Worm (Caenorhabditis elegans) whole organism, mixed stage, embryonic: ENCODE data around the gene Y53F4B.14.
"Not testable (repeated sequence)": the region's sequence is repeated elsewhere in the genome, so short reads cannot be mapped to it uniquely, and the experiment has no call there.

Source experiments
- M03D4.4 ChIP-seq: sonication (generic microtip); optimal IDR thresholded peaks from 2 replicates; lab custom pipeline; 2017; ENCODE audit warnings: mild to moderate bottlenecking, missing genetic modification characterization, missing compliant biosample characterization
- bed-3 ChIP-seq: fragments of 200-800 bp; sonication (Bioruptor generic); optimal IDR thresholded peaks from 3 replicates; lab custom pipeline; 2018; ENCODE audit warnings: mild to moderate bottlenecking, missing genetic modification characterization, moderate library complexity, missing compliant biosample characterization
- ceh-39 ChIP-seq: fragments of 150-350 bp; optimal IDR thresholded peaks from 2 replicates; lab custom pipeline; 2014; ENCODE audit warnings: missing biosample characterization, missing genetic modification characterization
- ceh-43 ChIP-seq: fragments of 200-800 bp; sonication (Bioruptor generic); optimal IDR thresholded peaks from 2 replicates; lab custom pipeline; 2018; ENCODE audit warnings: mild to moderate bottlenecking, missing genetic modification characterization, moderate library complexity, missing compliant biosample characterization
- ceh-83 ChIP-seq: fragments of 200-800 bp; sonication (Bioruptor generic); optimal IDR thresholded peaks from 2 replicates; lab custom pipeline; 2018; ENCODE audit warnings: mild to moderate bottlenecking, missing genetic modification characterization, missing compliant biosample characterization
- ces-1 ChIP-seq: fragments of 150-350 bp; optimal IDR thresholded peaks from 2 replicates; lab custom pipeline; 2014; ENCODE audit warnings: missing biosample characterization, missing genetic modification reagents, missing genetic modification characterization
- cnd-1 ChIP-seq: fragments of 200-800 bp; sonication (Bioruptor generic); optimal IDR thresholded peaks from 2 replicates; lab custom pipeline; 2018; ENCODE audit warnings: mild to moderate bottlenecking, missing genetic modification characterization, missing compliant biosample characterization
- elt-1 ChIP-seq: sonication (generic microtip); optimal IDR thresholded peaks from 2 replicates; lab custom pipeline; 2017; ENCODE audit warnings: missing genetic modification characterization, mild to moderate bottlenecking, missing compliant biosample characterization, antibody characterized with exemption, moderate library complexity, borderline replicate concordance; ENCODE audit not compliant: insufficient read depth
- elt-3 ChIP-seq: fragments of 150-350 bp; optimal IDR thresholded peaks from 2 replicates; lab custom pipeline; 2014; ENCODE audit warnings: missing biosample characterization, missing genetic modification characterization
- ham-2 ChIP-seq: fragments of 200-800 bp; sonication (Bioruptor generic); optimal IDR thresholded peaks from 2 replicates; lab custom pipeline; 2018; ENCODE audit warnings: mild to moderate bottlenecking, missing genetic modification characterization, missing compliant biosample characterization
- hlh-1 ChIP-seq: fragments of 150-350 bp; optimal IDR thresholded peaks from 2 replicates; lab custom pipeline; 2014; ENCODE audit warnings: missing biosample characterization, missing genetic modification reagents, missing genetic modification characterization
- lin-13 ChIP-seq: fragments of 150-350 bp; optimal IDR thresholded peaks from 2 replicates; lab custom pipeline; 2014; ENCODE audit warnings: missing biosample characterization, missing genetic modification characterization
- lsy-2 ChIP-seq: fragments of 150-350 bp; optimal IDR thresholded peaks from 2 replicates; lab custom pipeline; 2014; ENCODE audit warnings: missing biosample characterization, missing genetic modification characterization
- mep-1 ChIP-seq: fragments of 150-350 bp; optimal IDR thresholded peaks from 2 replicates; lab custom pipeline; 2017; ENCODE audit warnings: missing biosample characterization, missing genetic modification reagents, missing genetic modification characterization, inconsistent platforms
- mls-2 ChIP-seq: sonication (generic microtip); optimal IDR thresholded peaks from 2 replicates; lab custom pipeline; 2016; ENCODE audit warnings: mild to moderate bottlenecking, missing genetic modification characterization, moderate library complexity, missing compliant biosample characterization
- nhr-237 ChIP-seq: fragments of 150-350 bp; optimal IDR thresholded peaks from 2 replicates; lab custom pipeline; 2014; ENCODE audit warnings: missing biosample characterization, missing genetic modification characterization
- nhr-28 ChIP-seq: fragments of 150-350 bp; optimal IDR thresholded peaks from 2 replicates; lab custom pipeline; 2014; ENCODE audit warnings: missing biosample characterization, missing genetic modification characterization
- pha-4 ChIP-seq: fragments of 150-350 bp; optimal IDR thresholded peaks from 2 replicates; lab custom pipeline; 2018; ENCODE audit warnings: missing biosample characterization, missing genetic modification reagents, missing genetic modification characterization
- sem-2 ChIP-seq: fragments of 200-800 bp; sonication (Bioruptor generic); optimal IDR thresholded peaks from 2 replicates; lab custom pipeline; 2018; ENCODE audit warnings: mild to moderate bottlenecking, missing genetic modification characterization, missing compliant biosample characterization
- snpc-4 ChIP-seq: fragments of 150-350 bp; optimal IDR thresholded peaks from 2 replicates; lab custom pipeline; 2014; ENCODE audit warnings: missing biosample characterization, missing genetic modification characterization
- sptf-1 ChIP-seq: sonication (generic microtip); optimal IDR thresholded peaks from 2 replicates; lab custom pipeline; 2017; ENCODE audit warnings: mild to moderate bottlenecking, missing genetic modification characterization, moderate library complexity, missing compliant biosample characterization
- unc-62 ChIP-seq: fragments of 150-350 bp; optimal IDR thresholded peaks from 2 replicates; lab custom pipeline; 2014; ENCODE audit warnings: missing biosample characterization, missing genetic modification reagents, missing genetic modification characterization
- zip-8 ChIP-seq: fragments of 150-350 bp; optimal IDR thresholded peaks from 2 replicates; lab custom pipeline; 2014; ENCODE audit warnings: missing biosample characterization, missing genetic modification characterization
- ztf-11 ChIP-seq: fragments of 150-350 bp; optimal IDR thresholded peaks from 2 replicates; lab custom pipeline; 2014; ENCODE audit warnings: missing biosample characterization, missing genetic modification characterization

Gene Y53F4B.14

ce11 chrII:15037782-15038181 is at the start of gene Y53F4B.14:
TSS of gene Y53F4B.14 (plus strand) at chrII:15037991.
- TF ChIP-seq bed-3 (GFP tag; lab: Kevin White, UChicago) (no peak), pha-4 (tag; lab: Kevin White, UChicago) (no peak), sem-2 (GFP tag; lab: Kevin White, UChicago) (no peak), mls-2 (tag; lab: Kevin White, UChicago) (no peak), ceh-43 (GFP tag; lab: Kevin White, UChicago) (no peak), snpc-4 (tag; lab: Kevin White, UChicago) (no peak), ces-1 (no peak), ceh-39 (no peak), lsy-2 (no peak), mep-1 (tag; lab: Kevin White, UChicago) (no peak)
- TF ChIP-seq, all 35 proteins: peak for 0

DNA sequence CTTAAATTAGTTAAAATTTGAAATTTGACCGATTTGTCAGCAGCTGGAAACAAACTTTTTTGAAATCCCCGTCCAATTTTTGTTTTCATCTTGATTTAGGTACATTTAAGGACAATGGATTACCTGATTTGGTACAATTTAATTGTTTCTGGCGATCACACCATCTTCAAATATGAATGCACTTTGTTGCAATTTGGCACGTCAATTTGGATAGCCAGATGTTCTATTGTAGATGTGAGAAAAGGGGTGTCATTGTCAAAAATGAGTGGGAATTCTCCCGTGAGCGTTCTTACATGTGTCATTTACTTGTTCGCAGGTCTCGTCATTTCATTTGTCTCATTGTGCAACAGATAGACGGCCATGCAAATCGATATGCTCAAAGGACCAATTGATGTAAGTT is 49.6 kb upstream of the Y53F4B.14 start, which contains the start of gene Y53F4B.43:
Gene Y53F4B.43 (plus strand): TSS at position 301 of the 400 bp plus-strand sequence.
- TF ChIP-seq nhr-237; ceh-43 (GFP tag; lab: Kevin White, UChicago); elt-3: not testable (repeated sequence)

DNA sequence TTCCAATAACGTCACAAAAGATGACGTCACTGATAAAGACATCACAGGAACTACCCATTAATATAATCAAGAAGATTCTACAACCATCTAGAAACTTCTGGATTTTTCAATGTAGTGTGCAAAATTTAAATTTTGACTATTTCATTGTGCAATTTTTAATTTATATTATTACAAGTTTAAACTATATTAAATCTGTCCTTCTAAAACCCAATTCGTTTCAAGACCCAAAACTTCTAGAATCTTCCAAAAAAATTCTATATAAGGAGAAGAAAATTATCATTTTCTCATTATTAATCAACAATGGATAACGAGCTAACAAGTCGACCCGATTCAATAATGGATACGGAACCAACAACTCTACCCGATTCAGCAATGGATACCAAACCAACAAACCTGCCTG is 45.2 kb upstream of the Y53F4B.14 start, which contains the start of gene Y53F4B.7:
Gene Y53F4B.7 (plus strand): TSS at position 301 of the 400 bp plus-strand sequence.
- TF ChIP-seq ceh-39; snpc-4 (tag; lab: Kevin White, UChicago); elt-3: not testable (repeated sequence)

DNA sequence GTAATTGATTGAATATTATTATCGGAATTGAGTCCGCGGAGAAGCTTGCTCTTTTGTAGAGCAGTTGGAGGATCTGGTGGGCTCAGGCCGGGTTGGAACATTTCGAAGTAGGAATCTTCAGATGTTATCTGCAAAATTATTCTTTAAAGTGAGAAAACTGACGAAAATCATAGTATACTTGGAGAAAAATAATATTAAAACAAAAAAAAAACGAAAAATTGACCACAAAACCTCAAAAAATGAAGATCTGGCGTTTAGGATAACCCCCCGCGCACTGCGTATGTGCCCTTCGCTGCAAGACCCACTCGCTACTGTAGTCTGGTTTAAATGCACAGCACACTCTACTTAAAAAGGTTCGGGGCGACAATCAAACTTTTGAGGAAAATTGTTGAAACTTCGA is 34.4 kb upstream of the Y53F4B.14 start, which contains the start of gene Y53F4B.10:
Gene Y53F4B.10 (minus strand): TSS at position 101 of the 400 bp plus-strand sequence.
- no peak for TF ChIP-seq ces-1
- TF ChIP-seq elt-1, result no peak
- TF ChIP-seq lin-13, result no peak
- no peak for TF ChIP-seq lsy-2
- TF ChIP-seq pha-4 (tag; lab: Kevin White, UChicago), result no peak
- TF ChIP-seq nhr-28 (tag; lab: Kevin White, UChicago), result no peak
- no peak for TF ChIP-seq ceh-39
- no peak for TF ChIP-seq ztf-11 (tag; lab: Kevin White, UChicago)
- TF ChIP-seq elt-3, result no peak
- TF ChIP-seq M03D4.4 (tag; lab: Kevin White, UChicago), result no peak
- TF ChIP-seq sem-2 (GFP tag; lab: Kevin White, UChicago), result no peak
- TF ChIP-seq ceh-83 (GFP tag; lab: Kevin White, UChicago), result no peak
- no peak for TF ChIP-seq zip-8 (tag; lab: Kevin White, UChicago)
- no peak for TF ChIP-seq unc-62 (GFP tag; lab: Kevin White, UChicago)
- no peak for TF ChIP-seq cnd-1 (tag; lab: Kevin White, UChicago)

DNA sequence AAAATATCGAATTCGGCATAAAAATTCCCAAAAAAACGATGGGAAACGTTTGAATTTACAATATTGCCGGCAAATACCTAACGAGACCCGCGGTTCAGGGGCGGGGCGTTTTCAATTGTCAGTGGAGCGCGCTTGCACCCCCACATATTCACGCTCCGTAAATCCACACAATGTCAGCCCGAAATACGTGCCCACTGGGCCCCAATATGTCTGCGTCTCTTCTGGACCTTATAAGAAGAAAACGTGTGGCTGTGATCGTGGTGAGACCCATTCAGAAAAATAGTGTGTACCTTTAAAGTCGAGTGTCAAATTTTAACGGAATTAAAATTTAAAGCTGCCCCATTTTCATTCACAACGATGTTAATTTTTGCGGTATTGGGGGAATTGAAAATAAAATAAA is 33.3 kb upstream of the Y53F4B.14 start:
- TF ChIP-seq lin-13 (peak; percentile 42), hlh-1 (tag; lab: Kevin White, UChicago) (no peak), ceh-43 (GFP tag; lab: Kevin White, UChicago) (no peak), mep-1 (tag; lab: Kevin White, UChicago) (peak; percentile 10)

ce11 chrII:15005118-15005517 is 32.7 kb upstream of the Y53F4B.14 start:
- TF ChIP-seq sptf-1 (tag; lab: Kevin White, UChicago) (no peak), nhr-28 (tag; lab: Kevin White, UChicago) (no peak), nhr-237 (no peak), elt-1 (no peak), lin-13 (no peak), mls-2 (tag; lab: Kevin White, UChicago) (no peak)

DNA sequence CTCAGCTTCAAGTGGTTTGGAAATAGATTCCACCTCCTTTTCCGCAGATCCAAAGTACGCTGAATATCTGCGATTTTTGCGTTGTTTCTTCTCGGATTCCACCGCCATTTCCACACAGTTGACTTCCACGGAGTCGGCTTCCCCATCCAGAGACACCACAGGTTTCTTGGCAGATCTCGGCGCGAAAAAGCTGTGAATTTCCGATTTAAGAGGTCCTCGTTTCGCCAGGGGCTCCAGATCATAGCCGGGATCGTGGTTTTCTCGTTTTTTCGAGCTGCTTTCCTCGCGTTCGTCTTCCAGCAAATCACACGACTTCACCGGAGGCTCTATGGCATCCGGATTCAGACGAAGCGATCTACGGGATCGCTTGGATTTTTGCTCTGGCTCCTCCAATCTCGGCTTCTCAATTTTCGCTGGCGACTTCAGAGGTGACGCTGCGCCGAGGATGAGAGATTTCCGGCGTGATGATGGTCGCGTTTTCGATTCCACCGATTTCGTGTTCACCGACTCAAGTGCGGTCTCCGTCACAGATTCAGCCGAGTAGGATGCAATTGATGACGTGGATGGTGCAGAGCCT is 29.2 kb upstream of the Y53F4B.14 start:
- TF ChIP-seq mls-2 (tag; lab: Kevin White, UChicago) (peak; percentile 14), M03D4.4 (tag; lab: Kevin White, UChicago) (no peak), elt-3 (no peak), ham-2 (GFP tag; lab: Kevin White, UChicago) (no peak)
